Worm (Caenorhabditis elegans) whole organism, L4 larva: ENCODE data around the gene lst-2.

Source experiments
- D1046.2 ChIP-seq: fragments of 200-800 bp; sonication (Bioruptor generic); IDR thresholded peaks from 2 replicates; pipeline ENCODE4 v1.3.6; 2022; ENCODE audit warnings: missing genetic modification characterization, missing compliant biosample characterization
- F26F4.8 ChIP-seq: fragments of 200-800 bp; sonication (Bioruptor generic); conservative IDR thresholded peaks from 2 replicates; pipeline ENCODE4 v1.3.6; 2022; ENCODE audit warnings: missing genetic modification characterization, missing compliant biosample characterization
- F44E2.7 ChIP-seq: fragments of 200-800 bp; sonication (Bioruptor generic); IDR thresholded peaks from 2 replicates; pipeline ENCODE4 v2.1.2; 2022; ENCODE audit warnings: missing genetic modification characterization, missing compliant biosample characterization
- R02D3.7 ChIP-seq: fragments of 150-350 bp; sonication (generic microtip); optimal IDR thresholded peaks from 3 replicates; lab custom pipeline; 2014; ENCODE audit warnings: missing biosample characterization, missing genetic modification characterization
- T26A8.4 ChIP-seq: fragments of 200-800 bp; sonication (Bioruptor generic); IDR thresholded peaks from 2 replicates; pipeline ENCODE4 v1.3.6; 2022; ENCODE audit warnings: missing genetic modification characterization, missing compliant biosample characterization
- Y48G9A.11 ChIP-seq: fragments of 200-800 bp; sonication (Bioruptor generic); IDR thresholded peaks from 2 replicates; pipeline ENCODE4 v1.3.6; 2022; ENCODE audit warnings: missing genetic modification reagents, missing genetic modification characterization, missing compliant biosample characterization
- Y5F2A.4 ChIP-seq: fragments of 200-800 bp; sonication (Bioruptor generic); optimal IDR thresholded peaks from 2 replicates; lab custom pipeline; 2018; ENCODE audit warnings: mild to moderate bottlenecking, missing genetic modification characterization, missing compliant biosample characterization
- ZK337.2 ChIP-seq: fragments of 200-800 bp; sonication (Bioruptor generic); IDR thresholded peaks from 2 replicates; pipeline ENCODE4 v1.3.6; 2022; ENCODE audit warnings: missing genetic modification reagents, missing genetic modification characterization, missing compliant biosample characterization
- aly-2 ChIP-seq: sonication (generic microtip); optimal IDR thresholded peaks from 2 replicates; lab custom pipeline; 2018; ENCODE audit warnings: missing biosample characterization, missing genetic modification characterization
- arid-1 ChIP-seq: fragments of 200-800 bp; sonication (Bioruptor generic); conservative IDR thresholded peaks from 2 replicates; pipeline ENCODE4 v1.3.6; 2022; ENCODE audit warnings: missing genetic modification reagents, missing genetic modification characterization, missing compliant biosample characterization
- attf-4 ChIP-seq: sonication (generic microtip); optimal IDR thresholded peaks from 3 replicates; lab custom pipeline; 2017; ENCODE audit warnings: missing biosample characterization, missing genetic modification characterization
- ceh-32 ChIP-seq: sonication (generic microtip); optimal IDR thresholded peaks from 2 replicates; lab custom pipeline; 2016; ENCODE audit warnings: mild to moderate bottlenecking, missing genetic modification characterization, missing compliant biosample characterization; ENCODE audit not compliant: poor library complexity
- ceh-62 ChIP-seq: sonication (generic microtip); optimal IDR thresholded peaks from 2 replicates; lab custom pipeline; 2017; ENCODE audit warnings: missing biosample characterization, missing genetic modification characterization
- ceh-82 ChIP-seq: sonication (generic microtip); optimal IDR thresholded peaks from 2 replicates; lab custom pipeline; 2017; ENCODE audit warnings: missing biosample characterization, missing genetic modification characterization
- ctbp-1 ChIP-seq: fragments of 200-800 bp; sonication (Bioruptor generic); IDR thresholded peaks from 2 replicates; pipeline ENCODE4 v1.3.6; 2022; ENCODE audit warnings: missing genetic modification reagents, missing genetic modification characterization, missing compliant biosample characterization
- daf-12 ChIP-seq: fragments of 150-350 bp; optimal IDR thresholded peaks from 2 replicates; lab custom pipeline; 2014; ENCODE audit warnings: missing biosample characterization, missing genetic modification reagents, missing genetic modification characterization
- dmd-6 ChIP-seq: fragments of 200-800 bp; sonication (Bioruptor generic); IDR thresholded peaks from 2 replicates; pipeline ENCODE4 v1.3.6; 2022; ENCODE audit warnings: missing genetic modification reagents, missing genetic modification characterization, missing compliant biosample characterization
- dmd-8 ChIP-seq: fragments of 200-800 bp; sonication (Bioruptor generic); IDR thresholded peaks from 2 replicates; pipeline ENCODE4 v1.3.6; 2022; ENCODE audit warnings: missing genetic modification characterization, missing compliant biosample characterization
- dpl-1 ChIP-seq: fragments of 150-350 bp; optimal IDR thresholded peaks from 2 replicates; lab custom pipeline; 2014; ENCODE audit warnings: missing biosample characterization, missing genetic modification reagents, missing genetic modification characterization
- dve-1 ChIP-seq: sonication (generic microtip); optimal IDR thresholded peaks from 2 replicates; lab custom pipeline; 2017; ENCODE audit warnings: antibody characterized with exemption, mild to moderate bottlenecking, missing genetic modification characterization, missing compliant biosample characterization; ENCODE audit not compliant: insufficient read depth
- egl-27 ChIP-seq: sonication (generic microtip); optimal IDR thresholded peaks from 3 replicates; lab custom pipeline; 2017; ENCODE audit warnings: missing biosample characterization, missing genetic modification reagents, missing genetic modification characterization
- fos-1 ChIP-seq: fragments of 150-350 bp; optimal IDR thresholded peaks from 2 replicates; lab custom pipeline; 2014; ENCODE audit warnings: missing biosample characterization, missing genetic modification characterization
- hmg-1.1 ChIP-seq: fragments of 200-800 bp; sonication (Bioruptor generic); IDR thresholded peaks from 2 replicates; pipeline ENCODE4 v1.3.6; 2022; ENCODE audit warnings: missing genetic modification reagents, missing genetic modification characterization, missing compliant biosample characterization
- jun-1 ChIP-seq: fragments of 150-350 bp; optimal IDR thresholded peaks from 2 replicates; lab custom pipeline; 2014; ENCODE audit warnings: missing biosample characterization, missing genetic modification reagents, missing genetic modification characterization
- lim-7 ChIP-seq: fragments of 200-800 bp; sonication (Bioruptor generic); IDR thresholded peaks from 2 replicates; pipeline ENCODE4 v1.3.6; 2022; ENCODE audit warnings: missing genetic modification characterization, missing compliant biosample characterization
- lin-15B ChIP-seq: fragments of 150-350 bp; sonication (generic microtip); optimal IDR thresholded peaks from 3 replicates; lab custom pipeline; 2014; ENCODE audit warnings: missing biosample characterization, missing genetic modification characterization
- lin-29 ChIP-seq: fragments of 200-800 bp; sonication (Bioruptor generic); IDR thresholded peaks from 2 replicates; pipeline ENCODE4 v1.3.6; 2022; ENCODE audit warnings: missing genetic modification reagents, missing genetic modification characterization, missing compliant biosample characterization
- lin-38 ChIP-seq: fragments of 200-800 bp; sonication (Bioruptor generic); IDR thresholded peaks from 2 replicates; pipeline ENCODE4 v1.3.6; 2022; ENCODE audit warnings: missing genetic modification reagents, missing genetic modification characterization, missing compliant biosample characterization
- lir-3 ChIP-seq: sonication (generic microtip); optimal IDR thresholded peaks from 2 replicates; lab custom pipeline; 2016; ENCODE audit warnings: mild to moderate bottlenecking, missing genetic modification characterization, missing compliant biosample characterization
- madf-5 ChIP-seq, 2 experiments: fragments of 200-800 bp; sonication (Bioruptor generic); IDR thresholded peaks; 2 replicates each; pipeline ENCODE4 v1.3.6; 2022; ENCODE audit warnings: missing compliant biosample characterization in 2 of 2, missing genetic modification characterization in 2 of 2
- madf-9 ChIP-seq: fragments of 200-800 bp; sonication (Bioruptor generic); conservative IDR thresholded peaks from 2 replicates; pipeline ENCODE4 v1.3.6; 2022; ENCODE audit warnings: missing genetic modification reagents, missing genetic modification characterization, missing compliant biosample characterization
- mdl-1 ChIP-seq, 2 experiments: fragments of 150-350 bp in 1 of 2; sonication (generic microtip) in 1 of 2; optimal IDR thresholded peaks; 2 replicates each; lab custom pipeline; 2014 to 2017; ENCODE audit warnings: missing biosample characterization in 2 of 2, missing genetic modification characterization in 2 of 2
- mdt-29 ChIP-seq: fragments of 200-800 bp; sonication (Bioruptor generic); IDR thresholded peaks from 2 replicates; pipeline ENCODE4 v1.3.6; 2022; ENCODE audit warnings: missing genetic modification reagents, missing genetic modification characterization, missing compliant biosample characterization
- mep-1 ChIP-seq: fragments of 150-350 bp; sonication (generic microtip); optimal IDR thresholded peaks from 3 replicates; lab custom pipeline; 2014; ENCODE audit warnings: missing biosample characterization, missing genetic modification characterization
- mes-2 ChIP-seq: sonication (generic microtip); optimal IDR thresholded peaks from 2 replicates; lab custom pipeline; 2016; ENCODE audit warnings: missing genotype, mild to moderate bottlenecking, missing genetic modification characterization, missing compliant biosample characterization; ENCODE audit not compliant: poor library complexity, severe bottlenecking
- mxl-2 ChIP-seq: fragments of 200-800 bp; sonication (Bioruptor generic); conservative IDR thresholded peaks from 2 replicates; pipeline ENCODE4 v1.3.6; 2022; ENCODE audit warnings: missing genetic modification reagents, missing genetic modification characterization, missing compliant biosample characterization
- nhr-10 ChIP-seq: fragments of 150-350 bp; optimal IDR thresholded peaks from 2 replicates; lab custom pipeline; 2014; ENCODE audit warnings: missing biosample characterization, missing genetic modification characterization
- nhr-102 ChIP-seq: sonication (generic microtip); optimal IDR thresholded peaks from 2 replicates; lab custom pipeline; 2016; ENCODE audit warnings: mild to moderate bottlenecking, missing genetic modification characterization, moderate library complexity, missing compliant biosample characterization
- nhr-11 ChIP-seq: fragments of 150-350 bp; optimal IDR thresholded peaks from 2 replicates; lab custom pipeline; 2014; ENCODE audit warnings: missing biosample characterization, missing genetic modification characterization
- nhr-111 ChIP-seq: fragments of 200-800 bp; sonication (Bioruptor generic); optimal IDR thresholded peaks from 2 replicates; lab custom pipeline; 2018; ENCODE audit warnings: mild to moderate bottlenecking, missing genetic modification characterization, missing compliant biosample characterization
- nhr-28 ChIP-seq: fragments of 150-350 bp; optimal IDR thresholded peaks from 2 replicates; lab custom pipeline; 2014; ENCODE audit warnings: missing biosample characterization, missing genetic modification characterization
- pha-4 ChIP-seq, 2 experiments: fragments of 150-350 bp in 1 of 2; fragments of 200-800 bp in 1 of 2; sonication (Bioruptor generic) in 1 of 2; IDR thresholded peaks in 1 of 2; optimal IDR thresholded peaks in 1 of 2; 2 replicates each; pipeline versions ENCODE4 v1.3.6 to Lab custom; 2014 to 2022; ENCODE audit warnings: missing genetic modification characterization in 2 of 2, missing genetic modification reagents in 2 of 2, missing biosample characterization in 1 of 2, missing compliant biosample characterization in 1 of 2
- rbr-2 ChIP-seq: sonication (generic microtip); optimal IDR thresholded peaks from 2 replicates; lab custom pipeline; 2016; ENCODE audit warnings: missing genotype, missing genetic modification characterization, missing compliant biosample characterization
- sdz-12 ChIP-seq: fragments of 200-800 bp; sonication (Bioruptor generic); optimal IDR thresholded peaks from 2 replicates; lab custom pipeline; 2018; ENCODE audit warnings: mild to moderate bottlenecking, missing genetic modification characterization, missing compliant biosample characterization
- set-16 ChIP-seq: fragments of 200-800 bp; sonication (Bioruptor generic); IDR thresholded peaks from 2 replicates; pipeline ENCODE4 v1.3.6; 2022; ENCODE audit warnings: missing genetic modification reagents, missing genetic modification characterization, missing compliant biosample characterization
- snpc-4 ChIP-seq: fragments of 150-350 bp; optimal IDR thresholded peaks from 2 replicates; lab custom pipeline; 2014; ENCODE audit warnings: missing biosample characterization, missing genetic modification characterization
- tra-1 ChIP-seq: fragments of 200-800 bp; sonication (Bioruptor generic); IDR thresholded peaks from 2 replicates; pipeline ENCODE4 v1.3.6; 2022; ENCODE audit warnings: missing genetic modification reagents, missing genetic modification characterization, missing compliant biosample characterization
- vab-7 ChIP-seq: fragments of 200-800 bp; sonication (Bioruptor generic); IDR thresholded peaks from 2 replicates; pipeline ENCODE4 v1.3.6; 2022; ENCODE audit warnings: missing genetic modification reagents, missing genetic modification characterization, missing compliant biosample characterization
- zfp-3 ChIP-seq: fragments of 200-800 bp; sonication (Bioruptor generic); conservative IDR thresholded peaks from 2 replicates; pipeline ENCODE4 v1.3.6; 2022; ENCODE audit warnings: missing genetic modification reagents, missing genetic modification characterization, missing compliant biosample characterization
- ztf-11 ChIP-seq: fragments of 150-350 bp; optimal IDR thresholded peaks from 2 replicates; lab custom pipeline; 2014; ENCODE audit warnings: missing biosample characterization, missing genetic modification characterization
- ztf-7 ChIP-seq: fragments of 150-350 bp; optimal IDR thresholded peaks from 2 replicates; lab custom pipeline; 2014; ENCODE audit warnings: missing biosample characterization, missing genetic modification characterization

Gene lst-2

DNA sequence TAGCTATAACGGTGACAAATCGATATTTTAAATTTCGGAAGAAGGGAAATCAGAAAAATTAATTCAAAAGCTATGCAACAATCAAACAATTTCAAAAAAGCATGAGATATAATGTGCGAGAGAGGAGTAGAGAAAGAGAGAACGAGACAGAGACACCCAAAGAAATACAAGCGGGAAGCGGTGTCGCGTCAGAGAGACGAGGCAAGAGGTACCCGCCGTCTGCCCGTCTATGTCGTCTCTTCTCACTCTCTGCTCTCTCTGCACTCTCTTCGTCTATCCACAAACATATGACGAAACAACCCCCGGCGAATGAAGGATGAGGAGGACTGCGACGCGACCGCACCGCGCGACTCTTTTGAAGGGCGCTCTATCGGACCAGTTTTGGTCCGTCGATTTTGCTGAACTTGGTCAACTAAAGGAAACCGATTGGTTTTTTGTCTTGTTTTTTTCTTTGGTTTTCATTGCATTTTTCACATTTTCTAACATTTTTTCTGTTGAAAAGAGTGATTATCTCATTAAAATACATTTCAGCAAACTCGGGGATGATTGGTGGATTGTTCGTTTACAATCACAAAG, 5.8 kb upstream of the lst-2 start, which contains the start of gene dpy-23 (continued):
- no peak for TF ChIP-seq fos-1 (tag; lab: Kevin White, UChicago)
- TF ChIP-seq dmd-8 (GFP tag; lab: Robert Waterston, UW): no peak
- peak; percentile 67; the same call in 1 of the 2 replicates for TF ChIP-seq zfp-3 (GFP tag; lab: Robert Waterston, UW)
- TF ChIP-seq aly-2: no peak
- no peak for TF ChIP-seq daf-12
- TF ChIP-seq ztf-7 (tag; lab: Kevin White, UChicago): peak; percentile 52
- no peak for TF ChIP-seq ztf-11
- TF ChIP-seq dmd-6 (GFP tag; lab: Robert Waterston, UW): peak; percentile 90
- peak; percentile 94 for TF ChIP-seq ctbp-1 (GFP tag; lab: Robert Waterston, UW)
- no peak for TF ChIP-seq snpc-4 (tag; lab: Kevin White, UChicago)
- no peak for TF ChIP-seq nhr-111
- no peak for TF ChIP-seq F26F4.8 (GFP tag; lab: Robert Waterston, UW)
- peak; percentile 82 for TF ChIP-seq madf-9 (GFP tag; lab: Robert Waterston, UW)
- no peak for TF ChIP-seq madf-5 (GFP tag; IDR thresholded peaks at IDR 0.05; lab: Robert Waterston, UW)
- peak; percentile 90 for TF ChIP-seq arid-1
- no peak for TF ChIP-seq Y5F2A.4 (GFP tag; lab: Kevin White, UChicago)
- peak; percentile 60 for TF ChIP-seq lin-38
- TF ChIP-seq rbr-2: peak; percentile 94
- peak; percentile 73 for TF ChIP-seq pha-4 (GFP tag; IDR thresholded peaks at IDR 0.05; lab: Robert Waterston, UW)
- TF ChIP-seq pha-4 (tag; optimal IDR thresholded peaks at IDR 0.05; lab: Kevin White, UChicago): peak; percentile 69
- 0 out of 2 replicates have a peak, but pooled peaks have one; percentile 41 for TF ChIP-seq mdt-29 (GFP tag; lab: Robert Waterston, UW)
- TF ChIP-seq D1046.2 (GFP tag; lab: Robert Waterston, UW): no peak
- no peak for TF ChIP-seq ceh-62 (tag; lab: Kevin White, UChicago)
- TF ChIP-seq lin-29: no peak
- TF ChIP-seq mdl-1 (tag; optimal IDR thresholded peaks at IDR 0.05; lab: Kevin White, UChicago): peak; percentile 78 to 90
- peak; percentile 67 for TF ChIP-seq nhr-102 (tag; lab: Kevin White, UChicago)
- no peak for TF ChIP-seq lin-15B (tag; lab: Kevin White, UChicago)
- no peak for TF ChIP-seq Y48G9A.11 (GFP tag; lab: Robert Waterston, UW)
- peak; percentile 82 for TF ChIP-seq mes-2 (tag; lab: Kevin White, UChicago)
- TF ChIP-seq R02D3.7 (tag; lab: Kevin White, UChicago): no peak
- peak; percentile 89 for TF ChIP-seq set-16
- peak; percentile 93 for TF ChIP-seq hmg-1.1 (GFP tag; lab: Robert Waterston, UW)
- peak; percentile 82 for TF ChIP-seq jun-1 (tag; lab: Kevin White, UChicago)
- peak; percentile 92 for TF ChIP-seq nhr-11 (tag; lab: Kevin White, UChicago)
- TF ChIP-seq sdz-12 (GFP tag; lab: Kevin White, UChicago): no peak
- TF ChIP-seq ZK337.2 (GFP tag; lab: Robert Waterston, UW): no peak
- no peak for TF ChIP-seq ceh-32 (tag; lab: Kevin White, UChicago)
- no peak for TF ChIP-seq lir-3 (tag; lab: Kevin White, UChicago)
- TF ChIP-seq dve-1: peak; percentile 96
- peak; percentile 63 for TF ChIP-seq lim-7 (GFP tag; lab: Robert Waterston, UW)
- TF ChIP-seq egl-27: no peak
- TF ChIP-seq mep-1 (tag; lab: Kevin White, UChicago): peak; percentile 97
- peak; percentile 93 for TF ChIP-seq nhr-28
- peak; percentile 85 for TF ChIP-seq nhr-10
- no peak for TF ChIP-seq F44E2.7 (GFP tag; lab: Robert Waterston, UW)
- TF ChIP-seq T26A8.4 (GFP tag; lab: Robert Waterston, UW): peak; percentile 82
- TF ChIP-seq vab-7 (GFP tag; lab: Robert Waterston, UW): peak; percentile 53; the same call in 1 of the 2 replicates
- TF ChIP-seq ceh-82 (tag; lab: Kevin White, UChicago): no peak
- TF ChIP-seq mxl-2: no peak
- TF ChIP-seq dpl-1 (GFP tag; lab: Kevin White, UChicago): peak; percentile 61
- peak; percentile 86 for TF ChIP-seq tra-1
- no peak for TF ChIP-seq attf-4 (tag; lab: Kevin White, UChicago)
